Worm (Caenorhabditis elegans) whole organism, L3 larva: ENCODE data around the gene F44F4.15.

Source experiments
- R02D3.7 ChIP-seq: fragments of 150-350 bp; optimal IDR thresholded peaks from 2 replicates; lab custom pipeline; 2014; ENCODE audit warnings: missing biosample characterization, missing genetic modification characterization
- fos-1 ChIP-seq: fragments of 150-350 bp; optimal IDR thresholded peaks from 2 replicates; lab custom pipeline; 2014; ENCODE audit warnings: missing biosample characterization, missing genetic modification characterization
- nfya-1 ChIP-seq: sonication (generic microtip); optimal IDR thresholded peaks from 2 replicates; lab custom pipeline; 2017; ENCODE audit warnings: missing genetic modification characterization, mild to moderate bottlenecking, missing compliant biosample characterization, antibody characterized with exemption, moderate library complexity; ENCODE audit not compliant: insufficient read depth
- nhr-12 ChIP-seq: fragments of 150-350 bp; optimal IDR thresholded peaks from 2 replicates; lab custom pipeline; 2014; ENCODE audit warnings: missing biosample characterization, missing genetic modification characterization
- pha-4 ChIP-seq: fragments of 150-350 bp; optimal IDR thresholded peaks from 2 replicates; lab custom pipeline; 2014; ENCODE audit warnings: missing biosample characterization, missing genetic modification reagents, missing genetic modification characterization
- skn-1 ChIP-seq: fragments of 150-350 bp; optimal IDR thresholded peaks from 2 replicates; lab custom pipeline; 2014; ENCODE audit warnings: missing biosample characterization, missing genetic modification characterization
- snpc-4 ChIP-seq: fragments of 150-350 bp; optimal IDR thresholded peaks from 2 replicates; lab custom pipeline; 2014; ENCODE audit warnings: missing biosample characterization, missing genetic modification characterization

DNA sequence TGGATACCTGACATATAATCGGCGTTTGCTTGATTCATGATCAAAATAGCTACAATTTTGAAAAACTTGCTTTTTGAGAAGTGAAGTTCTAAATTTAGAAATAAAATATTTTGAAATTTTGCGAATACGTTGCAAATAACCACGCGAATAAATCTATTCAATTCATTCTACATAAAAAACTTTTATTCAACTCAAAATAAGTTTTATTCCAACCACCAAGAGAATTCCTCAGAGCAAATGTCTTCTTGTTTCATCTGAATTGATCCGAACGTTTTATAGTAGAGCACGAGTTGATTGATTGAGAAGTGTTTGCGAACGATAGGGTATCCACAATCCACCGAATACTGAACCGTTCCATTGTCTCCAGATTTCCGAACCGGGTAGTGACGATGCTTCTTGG lies 1.3 kb downstream of the F44F4.15 start, which contains the start of gene F44F4.9:
- TF ChIP-seq fos-1 (tag; lab: Kevin White, UChicago) (no peak), nhr-12 (no peak), skn-1 (no peak), nfya-1 (tag; lab: Kevin White, UChicago) (no peak), pha-4 (no peak), R02D3.7 (tag; lab: Kevin White, UChicago) (no peak), snpc-4 (tag; lab: Kevin White, UChicago) (no peak)
